Worm (Caenorhabditis elegans) whole organism, L4 larva: ENCODE measurements around the gene M01H9.3.

ENCODE experiments used
- F10B5.3 ChIP-seq: sonication (generic microtip); optimal IDR thresholded peaks from 2 replicates; lab custom pipeline; 2016; ENCODE audit warnings: mild to moderate bottlenecking, missing genetic modification characterization, missing compliant biosample characterization
- F26F4.8 ChIP-seq: fragments of 200-800 bp; sonication (Bioruptor generic); conservative IDR thresholded peaks from 2 replicates; pipeline ENCODE4 v1.3.6; 2022; ENCODE audit warnings: missing genetic modification characterization, missing compliant biosample characterization
- F37D6.2 ChIP-seq: sonication (generic microtip); optimal IDR thresholded peaks from 2 replicates; lab custom pipeline; 2016; ENCODE audit warnings: mild to moderate bottlenecking, missing genetic modification characterization, missing compliant biosample characterization
- R02D3.7 ChIP-seq: fragments of 150-350 bp; sonication (generic microtip); optimal IDR thresholded peaks from 3 replicates; lab custom pipeline; 2014; ENCODE audit warnings: missing biosample characterization, missing genetic modification characterization
- Y5F2A.4 ChIP-seq: fragments of 200-800 bp; sonication (Bioruptor generic); optimal IDR thresholded peaks from 2 replicates; lab custom pipeline; 2018; ENCODE audit warnings: mild to moderate bottlenecking, missing genetic modification characterization, missing compliant biosample characterization
- aha-1 ChIP-seq: fragments of 150-350 bp; peaks from one replicate; lab custom pipeline; 2014; ENCODE audit warnings: missing biosample characterization, missing genetic modification characterization
- aly-2 ChIP-seq: sonication (generic microtip); optimal IDR thresholded peaks from 2 replicates; lab custom pipeline; 2018; ENCODE audit warnings: missing biosample characterization, missing genetic modification characterization
- arid-1 ChIP-seq: fragments of 200-800 bp; sonication (Bioruptor generic); conservative IDR thresholded peaks from 2 replicates; pipeline ENCODE4 v1.3.6; 2022; ENCODE audit warnings: missing genetic modification reagents, missing genetic modification characterization, missing compliant biosample characterization
- ceh-20 ChIP-seq: fragments of 200-800 bp; sonication (Bioruptor generic); IDR thresholded peaks from 2 replicates; pipeline ENCODE4 v1.3.6; 2022; ENCODE audit warnings: missing genetic modification reagents, missing genetic modification characterization, missing compliant biosample characterization
- ceh-28 ChIP-seq: fragments of 150-350 bp; optimal IDR thresholded peaks from 2 replicates; lab custom pipeline; 2014; ENCODE audit warnings: missing biosample characterization, missing genetic modification reagents, missing genetic modification characterization
- ceh-62 ChIP-seq: sonication (generic microtip); optimal IDR thresholded peaks from 2 replicates; lab custom pipeline; 2017; ENCODE audit warnings: missing biosample characterization, missing genetic modification characterization
- ceh-82 ChIP-seq: sonication (generic microtip); optimal IDR thresholded peaks from 2 replicates; lab custom pipeline; 2017; ENCODE audit warnings: missing biosample characterization, missing genetic modification characterization
- ces-1 ChIP-seq: fragments of 150-350 bp; sonication (generic microtip); optimal IDR thresholded peaks from 4 replicates; lab custom pipeline; 2014; ENCODE audit warnings: missing biosample characterization, missing genetic modification reagents, missing genetic modification characterization
- daf-16 ChIP-seq, 3 experiments: sonication (generic microtip); optimal IDR thresholded peaks; 2 replicates each; lab custom pipeline; 2016 to 2017; ENCODE audit warnings: missing genetic modification characterization in 3 of 3, missing genetic modification reagents in 3 of 3, mild to moderate bottlenecking in 2 of 3, missing compliant biosample characterization in 2 of 3, missing biosample characterization in 1 of 3, moderate library complexity in 1 of 3
- daf-19 ChIP-seq: fragments of 200-800 bp; sonication (Bioruptor generic); conservative IDR thresholded peaks from 2 replicates; pipeline ENCODE4 v1.3.6; 2022; ENCODE audit warnings: missing genetic modification characterization, missing compliant biosample characterization
- dmd-8 ChIP-seq: fragments of 200-800 bp; sonication (Bioruptor generic); IDR thresholded peaks from 2 replicates; pipeline ENCODE4 v1.3.6; 2022; ENCODE audit warnings: missing genetic modification characterization, missing compliant biosample characterization
- duxl-1 ChIP-seq: sonication (generic microtip); optimal IDR thresholded peaks from 2 replicates; lab custom pipeline; 2016; ENCODE audit warnings: mild to moderate bottlenecking, missing genetic modification characterization, moderate library complexity, missing compliant biosample characterization; ENCODE audit not compliant: poor library complexity
- fkh-10 ChIP-seq: fragments of 150-350 bp; optimal IDR thresholded peaks from 2 replicates; lab custom pipeline; 2014; ENCODE audit warnings: missing biosample characterization, missing genetic modification reagents, missing genetic modification characterization
- hmg-1.1 ChIP-seq: fragments of 200-800 bp; sonication (Bioruptor generic); IDR thresholded peaks from 2 replicates; pipeline ENCODE4 v1.3.6; 2022; ENCODE audit warnings: missing genetic modification reagents, missing genetic modification characterization, missing compliant biosample characterization
- jun-1 ChIP-seq: fragments of 150-350 bp; optimal IDR thresholded peaks from 2 replicates; lab custom pipeline; 2014; ENCODE audit warnings: missing biosample characterization, missing genetic modification reagents, missing genetic modification characterization
- lin-1 ChIP-seq: fragments of 200-800 bp; sonication (Bioruptor generic); IDR thresholded peaks from 2 replicates; pipeline ENCODE4 v1.3.6; 2022; ENCODE audit warnings: missing genetic modification reagents, missing genetic modification characterization, missing compliant biosample characterization
- lin-13 ChIP-seq: fragments of 150-350 bp; optimal IDR thresholded peaks from 2 replicates; lab custom pipeline; 2014; ENCODE audit warnings: missing biosample characterization, missing genetic modification reagents, missing genetic modification characterization
- lin-29 ChIP-seq: fragments of 200-800 bp; sonication (Bioruptor generic); IDR thresholded peaks from 2 replicates; pipeline ENCODE4 v1.3.6; 2022; ENCODE audit warnings: missing genetic modification reagents, missing genetic modification characterization, missing compliant biosample characterization
- madf-5 ChIP-seq, 2 experiments: fragments of 200-800 bp; sonication (Bioruptor generic); IDR thresholded peaks; 2 replicates each; pipeline ENCODE4 v1.3.6; 2022; ENCODE audit warnings: missing compliant biosample characterization in 2 of 2, missing genetic modification characterization in 2 of 2
- mep-1 ChIP-seq: fragments of 150-350 bp; sonication (generic microtip); optimal IDR thresholded peaks from 3 replicates; lab custom pipeline; 2014; ENCODE audit warnings: missing biosample characterization, missing genetic modification characterization
- mxl-3 ChIP-seq: fragments of 200-800 bp; sonication (Bioruptor generic); optimal IDR thresholded peaks from 2 replicates; lab custom pipeline; 2018; ENCODE audit warnings: mild to moderate bottlenecking, missing genetic modification characterization, missing compliant biosample characterization
- nhr-102 ChIP-seq: sonication (generic microtip); optimal IDR thresholded peaks from 2 replicates; lab custom pipeline; 2016; ENCODE audit warnings: mild to moderate bottlenecking, missing genetic modification characterization, moderate library complexity, missing compliant biosample characterization
- nhr-11 ChIP-seq: fragments of 150-350 bp; optimal IDR thresholded peaks from 2 replicates; lab custom pipeline; 2014; ENCODE audit warnings: missing biosample characterization, missing genetic modification characterization
- nhr-111 ChIP-seq: fragments of 200-800 bp; sonication (Bioruptor generic); optimal IDR thresholded peaks from 2 replicates; lab custom pipeline; 2018; ENCODE audit warnings: mild to moderate bottlenecking, missing genetic modification characterization, missing compliant biosample characterization
- nhr-25 ChIP-seq: sonication (generic microtip); optimal IDR thresholded peaks from 2 replicates; lab custom pipeline; 2017; ENCODE audit warnings: missing genetic modification characterization, mild to moderate bottlenecking, missing compliant biosample characterization, antibody characterized with exemption, moderate library complexity, borderline replicate concordance; ENCODE audit not compliant: insufficient read depth
- nhr-28 ChIP-seq: fragments of 150-350 bp; optimal IDR thresholded peaks from 2 replicates; lab custom pipeline; 2014; ENCODE audit warnings: missing biosample characterization, missing genetic modification characterization
- nhr-41 ChIP-seq: fragments of 200-800 bp; sonication (Bioruptor generic); IDR thresholded peaks from 2 replicates; pipeline ENCODE4 v1.3.6; 2022; ENCODE audit warnings: missing genetic modification reagents, missing genetic modification characterization, missing compliant biosample characterization
- nhr-42 ChIP-seq: fragments of 200-800 bp; sonication (Bioruptor generic); IDR thresholded peaks from 2 replicates; pipeline ENCODE4 v1.3.6; 2022; ENCODE audit warnings: missing genetic modification characterization, missing compliant biosample characterization
- nhr-76 ChIP-seq: fragments of 150-350 bp; optimal IDR thresholded peaks from 2 replicates; lab custom pipeline; 2014; ENCODE audit warnings: missing biosample characterization, missing genetic modification characterization
- nhr-77 ChIP-seq: fragments of 150-350 bp; optimal IDR thresholded peaks from 2 replicates; lab custom pipeline; 2014; ENCODE audit warnings: missing biosample characterization, missing genetic modification characterization
- php-3 ChIP-seq: fragments of 200-800 bp; sonication (Bioruptor generic); IDR thresholded peaks from 2 replicates; pipeline ENCODE4 v1.3.6; 2022; ENCODE audit warnings: missing genetic modification reagents, missing genetic modification characterization, missing compliant biosample characterization
- pqm-1 ChIP-seq: sonication (generic microtip); optimal IDR thresholded peaks from 2 replicates; lab custom pipeline; 2017; ENCODE audit warnings: missing biosample characterization, missing genetic modification characterization
- saeg-2 ChIP-seq: fragments of 200-800 bp; sonication (Bioruptor generic); IDR thresholded peaks from 2 replicates; pipeline ENCODE4 v1.3.6; 2022; ENCODE audit warnings: missing genetic modification reagents, missing genetic modification characterization, missing compliant biosample characterization
- sdz-12 ChIP-seq: fragments of 200-800 bp; sonication (Bioruptor generic); optimal IDR thresholded peaks from 2 replicates; lab custom pipeline; 2018; ENCODE audit warnings: mild to moderate bottlenecking, missing genetic modification characterization, missing compliant biosample characterization
- set-16 ChIP-seq: fragments of 200-800 bp; sonication (Bioruptor generic); IDR thresholded peaks from 2 replicates; pipeline ENCODE4 v1.3.6; 2022; ENCODE audit warnings: missing genetic modification reagents, missing genetic modification characterization, missing compliant biosample characterization
- snpc-1.2 ChIP-seq: fragments of 200-800 bp; sonication (Bioruptor generic); IDR thresholded peaks from 2 replicates; pipeline ENCODE4 v1.3.6; 2022; ENCODE audit warnings: missing genetic modification reagents, missing genetic modification characterization, missing compliant biosample characterization
- snpc-4 ChIP-seq: fragments of 150-350 bp; optimal IDR thresholded peaks from 2 replicates; lab custom pipeline; 2014; ENCODE audit warnings: missing biosample characterization, missing genetic modification characterization
- tag-97 ChIP-seq: fragments of 200-800 bp; sonication (Bioruptor generic); IDR thresholded peaks from 2 replicates; pipeline ENCODE4 v1.3.6; 2022; ENCODE audit warnings: missing genetic modification characterization, missing compliant biosample characterization
- unc-130 ChIP-seq: sonication (generic microtip); optimal IDR thresholded peaks from 2 replicates; lab custom pipeline; 2016; ENCODE audit warnings: missing genetic modification reagents, missing genetic modification characterization, missing compliant biosample characterization
- unc-62 ChIP-seq, 3 experiments: fragments of 150-350 bp in 1 of 3; sonication (generic microtip); optimal IDR thresholded peaks in 2 of 3; peaks in 1 of 3; 1 replicate in 1 of 3; 2 replicates in 2 of 3; lab custom pipeline; 2014 to 2017; ENCODE audit warnings: missing biosample characterization in 3 of 3, missing genetic modification characterization in 3 of 3, missing genetic modification reagents in 3 of 3, missing genotype in 1 of 3
- zfp-2 ChIP-seq: sonication (generic microtip); optimal IDR thresholded peaks from 2 replicates; lab custom pipeline; 2016; ENCODE audit warnings: mild to moderate bottlenecking, missing genetic modification characterization, missing compliant biosample characterization
- zip-11 ChIP-seq: fragments of 200-800 bp; sonication (Bioruptor generic); IDR thresholded peaks from 2 replicates; pipeline ENCODE4 v1.3.6; 2022; ENCODE audit warnings: missing genetic modification characterization, missing compliant biosample characterization
- zip-2 ChIP-seq: fragments of 150-350 bp; optimal IDR thresholded peaks from 2 replicates; lab custom pipeline; 2014; ENCODE audit warnings: missing biosample characterization, missing genetic modification characterization
- ztf-11 ChIP-seq: fragments of 150-350 bp; optimal IDR thresholded peaks from 2 replicates; lab custom pipeline; 2014; ENCODE audit warnings: missing biosample characterization, missing genetic modification characterization

The M01H9.3 gene

ce11 chrIV:4470885-4471772, 5.7 kb downstream of the M01H9.3 start (continued):
- TF ChIP-seq nhr-11 (tag; lab: Kevin White, UChicago) = no peak
- no peak for TF ChIP-seq jun-1 (tag; lab: Kevin White, UChicago)
- peak; percentile 29; the same call in 1 of the 2 replicates for TF ChIP-seq nhr-42 (GFP tag; lab: Robert Waterston, UW)
- TF ChIP-seq daf-16 (GFP tag; optimal IDR thresholded peaks at IDR 0.05; lab: Kevin White, UChicago) = peak in 1 of 2 experiments; percentile 15
- TF ChIP-seq daf-16 (tag; optimal IDR thresholded peaks at IDR 0.05; lab: Kevin White, UChicago) = peak; percentile 71
- peak; percentile 40; the same call in 1 of the 2 replicates for TF ChIP-seq dmd-8
- no peak for TF ChIP-seq sdz-12 (GFP tag; lab: Kevin White, UChicago)
- TF ChIP-seq pqm-1 (tag; lab: Kevin White, UChicago) = no peak
- TF ChIP-seq F10B5.3 (tag; lab: Kevin White, UChicago) = no peak
- no peak for TF ChIP-seq ztf-11 (tag; lab: Kevin White, UChicago)
- no peak for TF ChIP-seq F26F4.8 (GFP tag; lab: Robert Waterston, UW)
- TF ChIP-seq R02D3.7 (tag; lab: Kevin White, UChicago) = no peak
- no peak for TF ChIP-seq zip-2 (tag; lab: Kevin White, UChicago)
- TF ChIP-seq zfp-2 (tag; lab: Kevin White, UChicago) = no peak
- TF ChIP-seq lin-13 (GFP tag; lab: Kevin White, UChicago) = no peak
- no peak for TF ChIP-seq ces-1 (GFP tag; lab: Kevin White, UChicago)
- peak; percentile 74 for TF ChIP-seq arid-1
- 0 out of 4 replicates have a peak, but pooled peaks of 1 of the 2 experiments have one; percentile 5 for TF ChIP-seq madf-5 (GFP tag; IDR thresholded peaks at IDR 0.05; lab: Robert Waterston, UW)
- no peak for TF ChIP-seq Y5F2A.4 (GFP tag; lab: Kevin White, UChicago)
- TF ChIP-seq snpc-1.2 (GFP tag; lab: Robert Waterston, UW) = no peak
- 0 out of 2 replicates have a peak, but pooled peaks have one; percentile 11 for TF ChIP-seq saeg-2 (GFP tag; lab: Robert Waterston, UW)
- no peak for TF ChIP-seq nhr-102
- peak; percentile 76 for TF ChIP-seq mxl-3
- no peak for TF ChIP-seq daf-19 (GFP tag; lab: Robert Waterston, UW)
- TF ChIP-seq fkh-10 (GFP tag; lab: Kevin White, UChicago) = no peak
- TF ChIP-seq unc-130 (GFP tag; lab: Kevin White, UChicago) = peak; percentile 15
- TF ChIP-seq unc-62 (GFP tag; optimal IDR thresholded peaks at IDR 0.05 in 1 of 2; lab: Kevin White, UChicago) = peak in 1 of 2 experiments; percentile 97
- TF ChIP-seq unc-62 (tag; optimal IDR thresholded peaks at IDR 0.05; lab: Kevin White, UChicago) = no peak
- no peak for TF ChIP-seq nhr-41
- no peak for TF ChIP-seq nhr-28
- no peak for TF ChIP-seq nhr-76
- no peak for TF ChIP-seq F37D6.2
- TF ChIP-seq lin-29 (GFP tag; lab: Robert Waterston, UW) = 0 out of 2 replicates have a peak, but pooled peaks have one; percentile 9
- no peak for TF ChIP-seq aly-2
- no peak for TF ChIP-seq ceh-82
- no peak for TF ChIP-seq nhr-111 (GFP tag; lab: Kevin White, UChicago)
- no peak for TF ChIP-seq zip-11 (GFP tag; lab: Robert Waterston, UW)
- no peak for TF ChIP-seq snpc-4 (tag; lab: Kevin White, UChicago)
- TF ChIP-seq php-3 (GFP tag; lab: Robert Waterston, UW) = no peak
- TF ChIP-seq duxl-1 = no peak
- no peak for TF ChIP-seq ceh-62 (tag; lab: Kevin White, UChicago)
- peak; percentile 51 for TF ChIP-seq nhr-77 (tag; lab: Kevin White, UChicago)
- peak; percentile 92 for TF ChIP-seq set-16
- TF ChIP-seq ceh-28 (tag; lab: Kevin White, UChicago) = no peak
- TF ChIP-seq hmg-1.1 (GFP tag; lab: Robert Waterston, UW) = peak; percentile 66
- peak; percentile 32; the same call in 1 of the 2 replicates for TF ChIP-seq ceh-20 (GFP tag; lab: Robert Waterston, UW)
- no peak for TF ChIP-seq nhr-25 (tag; lab: Kevin White, UChicago)
- TF ChIP-seq lin-1 (GFP tag; lab: Robert Waterston, UW) = 0 out of 2 replicates have a peak, but pooled peaks have one; percentile 49
- no peak for TF ChIP-seq tag-97 (GFP tag; lab: Robert Waterston, UW)
- TF ChIP-seq aha-1 (tag; lab: Kevin White, UChicago) = peak; percentile 99
- TF ChIP-seq mep-1 = peak; percentile 14
